Worm (Caenorhabditis elegans): ENCODE measurements around the gene T23B7.2.

The T23B7.2 gene

DNA sequence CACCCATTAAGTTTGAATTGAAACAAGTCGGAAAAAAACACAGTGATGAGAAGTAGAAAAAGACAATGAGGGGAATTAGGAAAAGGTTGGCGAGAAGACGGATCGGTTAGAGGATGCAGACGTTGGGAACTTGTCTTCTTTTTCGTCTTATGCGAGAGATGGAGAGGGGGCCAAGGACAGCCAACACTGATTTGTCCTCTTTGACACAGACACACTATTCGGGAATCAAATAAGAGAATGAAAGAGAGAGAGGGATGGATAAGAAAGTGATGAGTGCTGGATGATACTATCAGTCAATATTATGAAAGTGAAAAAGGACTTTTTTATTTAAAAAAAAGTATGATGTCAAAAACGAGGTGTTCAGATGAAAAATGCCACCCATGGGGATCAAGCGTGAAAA, 20.3 kb downstream of the T23B7.2 start, which contains the start of gene lact-5 (continued):
- no peak for TF ChIP-seq egl-27 (tag; optimal IDR thresholded peaks at IDR 0.05)
- no peak for TF ChIP-seq lin-11 (tag; optimal IDR thresholded peaks at IDR 0.05)
- no peak for TF ChIP-seq unc-55 (GFP tag; optimal IDR thresholded peaks at IDR 0.05)
- TF ChIP-seq nhr-21 (tag; optimal IDR thresholded peaks at IDR 0.05), result peak; percentile 43
- no peak for TF ChIP-seq R02D3.7 (tag; optimal IDR thresholded peaks at IDR 0.05)
- TF ChIP-seq aly-2 (tag; optimal IDR thresholded peaks at IDR 0.05), result no peak

DNA sequence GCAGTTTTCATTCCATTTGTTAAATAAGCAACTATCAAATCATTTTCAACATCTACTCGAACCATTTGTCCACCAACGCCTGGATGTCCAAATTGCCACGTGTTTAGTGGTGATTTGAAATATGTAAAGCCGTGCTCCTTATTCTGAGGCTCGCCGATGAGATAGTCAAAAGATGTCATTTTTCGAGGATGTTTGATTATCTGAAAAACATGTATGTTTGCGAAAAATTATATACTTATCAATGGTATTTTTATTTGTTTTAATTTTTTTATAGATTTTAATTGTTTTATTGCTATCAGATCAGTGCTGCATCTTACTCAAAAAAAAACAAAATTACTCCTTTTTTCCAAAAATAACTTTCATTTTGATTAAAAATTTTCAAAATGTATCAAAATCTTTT, 23.3 kb downstream of the T23B7.2 start:
- TF ChIP-seq R02D3.7 (tag; optimal IDR thresholded peaks at IDR 0.05), result no peak
- no peak for TF ChIP-seq nhr-12 (tag; optimal IDR thresholded peaks at IDR 0.05)
- no peak for TF ChIP-seq nhr-237 (tag; optimal IDR thresholded peaks at IDR 0.05)
- TF ChIP-seq unc-55 (GFP tag; optimal IDR thresholded peaks at IDR 0.05), result no peak
- TF ChIP-seq F13H6.1 (tag; optimal IDR thresholded peaks at IDR 0.05), result no peak
- TF ChIP-seq elt-3 (tag; optimal IDR thresholded peaks at IDR 0.05), result no peak
- TF ChIP-seq blmp-1 (tag; optimal IDR thresholded peaks at IDR 0.05; ENCODE audit: insufficient read depth), result no peak

DNA sequence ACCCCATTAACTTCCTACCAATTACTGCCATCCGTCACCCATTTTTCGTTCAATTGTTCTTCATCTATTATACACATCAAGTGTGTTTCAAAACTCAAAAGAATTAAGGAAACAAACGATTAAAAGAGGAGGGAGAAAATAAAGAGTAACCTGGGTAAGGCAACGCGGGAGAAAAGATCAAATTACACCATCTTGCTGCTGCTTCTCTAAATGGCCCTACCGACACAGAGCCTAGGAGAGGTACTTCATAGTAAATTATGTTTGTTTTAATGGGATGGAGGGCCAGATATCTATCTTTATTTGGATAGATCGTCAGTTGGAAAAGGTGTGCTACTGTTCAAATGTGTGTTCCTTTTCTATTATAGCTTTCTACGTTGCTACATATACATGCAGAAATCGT, 26.7 kb downstream of the T23B7.2 start:
- no peak for TF ChIP-seq crh-2 (tag; optimal IDR thresholded peaks at IDR 0.05)
- TF ChIP-seq unc-62 (GFP tag; optimal IDR thresholded peaks at IDR 0.05), result no peak
- no peak for TF ChIP-seq nhr-10 (tag; optimal IDR thresholded peaks at IDR 0.05)
- no peak for TF ChIP-seq egl-27 (tag; optimal IDR thresholded peaks at IDR 0.05)
- TF ChIP-seq lsy-2 (tag; optimal IDR thresholded peaks at IDR 0.05), result no peak
- no peak for TF ChIP-seq C34F6.9 (tag; optimal IDR thresholded peaks at IDR 0.05)
- TF ChIP-seq R02D3.7 (tag; optimal IDR thresholded peaks at IDR 0.05), result no peak
- TF ChIP-seq nhr-12 (tag; optimal IDR thresholded peaks at IDR 0.05), result no peak
- TF ChIP-seq fos-1 (tag; optimal IDR thresholded peaks at IDR 0.05), result no peak
- no peak for TF ChIP-seq blmp-1 (tag; optimal IDR thresholded peaks at IDR 0.05; ENCODE audit: insufficient read depth)

DNA sequence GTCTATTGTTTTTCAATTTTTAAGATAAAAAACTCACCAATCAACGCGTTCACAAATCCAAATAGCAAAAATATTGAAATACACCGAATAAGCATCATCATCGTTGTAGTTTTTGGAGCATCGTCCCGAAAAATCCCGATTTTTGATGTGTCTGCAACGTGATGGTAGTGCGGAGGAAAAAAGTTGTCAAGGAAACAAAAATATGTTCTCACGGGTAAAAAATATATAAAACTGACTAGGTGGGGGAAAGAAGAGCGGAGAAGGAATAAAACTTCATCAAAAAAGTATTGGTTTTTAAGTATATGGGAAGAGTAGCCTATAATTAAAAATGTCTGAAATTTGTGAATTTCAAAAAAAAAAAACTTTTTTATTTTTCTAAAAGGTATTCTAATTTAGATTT, 30.1 kb downstream of the T23B7.2 start, which contains the start of gene rig-6:
TSS of gene rig-6 (minus strand) at position 101 of the 400 bp plus-strand sequence.
- TF ChIP-seq ZK546.5 (tag; optimal IDR thresholded peaks at IDR 0.05), result no peak
- no peak for TF ChIP-seq lsy-2 (tag; optimal IDR thresholded peaks at IDR 0.05)
- TF ChIP-seq nhr-77 (tag; optimal IDR thresholded peaks at IDR 0.05), result no peak
- no peak for TF ChIP-seq ztf-11 (tag; optimal IDR thresholded peaks at IDR 0.05)
- no peak for TF ChIP-seq ceh-82 (tag; optimal IDR thresholded peaks at IDR 0.05)
- no peak for TF ChIP-seq zag-1 (tag; optimal IDR thresholded peaks at IDR 0.05)
- TF ChIP-seq ceh-16 (tag; optimal IDR thresholded peaks at IDR 0.05), result no peak
- no peak for TF ChIP-seq gmeb-1 (tag; optimal IDR thresholded peaks at IDR 0.05)
- no peak for TF ChIP-seq lin-39 (tag; optimal IDR thresholded peaks at IDR 0.05)
- TF ChIP-seq elt-1 (tag; optimal IDR thresholded peaks at IDR 0.05), result no peak
- no peak for TF ChIP-seq dmd-4 (tag; optimal IDR thresholded peaks at IDR 0.05)
- no peak for TF ChIP-seq fos-1 (tag; optimal IDR thresholded peaks at IDR 0.05)
- TF ChIP-seq sma-3 (GFP tag; optimal IDR thresholded peaks at IDR 0.05), result no peak

DNA sequence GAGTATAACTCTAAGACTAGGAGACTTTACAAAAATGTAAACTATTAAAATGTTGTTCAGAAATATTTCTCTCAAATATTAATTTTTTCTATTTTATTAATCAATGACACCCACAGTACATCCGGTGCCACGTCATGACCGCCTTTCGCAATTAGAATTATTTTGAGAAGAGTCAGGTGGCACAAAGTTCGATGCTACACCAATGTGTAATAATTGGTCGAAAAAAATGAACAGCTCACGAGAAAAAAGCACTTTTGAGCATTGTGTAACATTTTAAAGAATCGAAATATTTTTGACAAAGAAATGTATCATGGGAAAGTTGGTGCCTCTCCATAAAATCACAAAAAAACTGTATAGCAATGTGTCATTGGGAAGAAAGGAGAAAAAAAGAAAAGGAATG, 35.3 kb downstream of the T23B7.2 start:
- TF ChIP-seq lin-11 (tag; optimal IDR thresholded peaks at IDR 0.05) (no peak), nhr-129 (tag; optimal IDR thresholded peaks at IDR 0.05) (peak; percentile 7), sma-9 (GFP tag; optimal IDR thresholded peaks at IDR 0.05) (peak; percentile 11), sma-9 (tag; optimal IDR thresholded peaks at IDR 0.05) (no peak), crh-2 (tag; optimal IDR thresholded peaks at IDR 0.05) (peak; percentile 55), egl-27 (tag; optimal IDR thresholded peaks at IDR 0.05) (no peak), nhr-10 (tag; optimal IDR thresholded peaks at IDR 0.05) (no peak)

DNA sequence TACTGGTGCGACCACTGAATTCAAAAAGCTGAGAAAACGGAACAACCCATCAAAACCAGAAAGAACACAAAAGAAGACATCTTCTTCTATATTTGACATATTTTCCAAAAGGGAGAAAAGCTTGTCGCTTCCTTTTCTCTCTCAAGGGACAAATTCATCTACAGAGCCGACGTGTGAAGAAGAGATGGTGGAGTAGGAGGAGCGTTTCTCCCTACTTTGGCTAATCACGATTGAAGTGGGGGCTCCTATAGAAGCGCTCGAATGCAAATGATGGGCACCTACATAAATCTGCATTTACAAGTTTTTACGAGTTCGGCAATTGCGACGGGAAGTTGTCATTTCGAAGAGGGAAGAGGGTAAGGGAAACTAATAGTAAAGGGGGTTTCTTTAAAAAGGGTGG, 35.8 kb downstream of the T23B7.2 start:
- TF ChIP-seq skn-1 (tag; optimal IDR thresholded peaks at IDR 0.05), result no peak
- peak; percentile 68 for TF ChIP-seq mab-5 (tag; optimal IDR thresholded peaks at IDR 0.05)
- TF ChIP-seq Y55F3AM.14 (GFP tag; optimal IDR thresholded peaks at IDR 0.05), result peak; percentile 3
